Fruit fly (Drosophila melanogaster): Measurements from ENCODE around the gene Elp5.

DNA sequence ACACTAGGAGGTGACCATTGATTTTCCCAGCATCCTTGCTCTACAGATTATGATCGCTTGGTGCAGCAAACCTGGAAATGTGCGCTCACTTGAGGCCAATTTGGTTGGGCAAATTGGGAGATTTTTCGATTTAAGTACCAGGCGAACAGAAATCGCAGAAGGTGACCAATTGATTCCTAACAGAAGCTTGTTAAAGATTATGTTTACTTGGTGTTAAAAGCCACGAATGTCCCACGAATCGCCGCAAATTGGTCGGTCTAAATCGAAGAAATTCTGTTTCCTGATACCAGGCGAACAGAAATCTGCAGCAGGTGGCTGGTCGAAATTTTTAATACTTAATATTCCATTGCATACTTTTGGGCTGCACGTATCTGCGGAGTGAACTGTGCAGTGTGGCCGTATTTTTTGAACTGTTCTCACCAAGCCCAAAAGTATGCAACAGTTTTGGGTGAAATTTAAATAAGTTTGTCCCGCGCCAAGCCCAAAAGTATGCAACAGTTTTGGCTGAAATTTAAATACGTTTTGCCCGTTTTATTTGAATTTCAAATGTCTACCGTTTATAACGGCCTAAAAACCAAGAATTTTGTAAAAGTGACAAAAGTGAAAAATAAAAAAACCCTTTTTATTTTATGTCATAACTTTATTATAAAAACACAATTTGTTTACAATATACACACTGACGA, 13.3 kb upstream of the Elp5 start, which contains the start of gene CG32301:
- no peak for TF ChIP-seq Pif1A (GFP tag; optimal IDR thresholded peaks at IDR 0.05)
- no peak for TF ChIP-seq rn (GFP tag; IDR thresholded peaks at IDR 0.05)
- TF ChIP-seq CG4496 (GFP tag; IDR thresholded peaks at IDR 0.05), result no peak
- no peak for TF ChIP-seq CG17806 (tag; optimal IDR thresholded peaks at IDR 0.05)
- no peak for TF ChIP-seq CG9948 (tag; optimal IDR thresholded peaks at IDR 0.05)

Measured in whole organism, pupa.